Worm (Caenorhabditis elegans): Measurements from ENCODE around the gene srh-123.

DNA sequence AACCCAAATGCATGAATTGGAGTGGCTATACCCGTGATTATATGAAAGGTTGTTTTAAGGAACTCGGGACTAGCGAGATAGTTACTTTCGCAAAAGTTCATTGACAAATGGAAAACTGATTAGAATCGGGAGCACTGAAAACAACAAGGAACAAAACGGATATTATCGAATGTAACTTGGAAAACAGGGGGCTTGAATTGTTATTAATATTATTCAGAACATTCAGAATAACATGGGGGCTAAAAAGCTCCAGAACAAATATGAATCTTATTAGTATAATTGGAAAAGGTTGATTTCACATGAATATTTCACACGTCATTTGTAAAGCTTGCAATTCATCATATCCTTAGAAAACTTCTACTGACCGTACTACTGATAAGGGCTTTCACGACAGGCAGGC is 2.2 kb upstream of the srh-123 start, which contains the start of gene srh-235:
- no peak for TF ChIP-seq F13H6.1 (tag; optimal IDR thresholded peaks at IDR 0.05)
- no peak for TF ChIP-seq lin-11 (tag; optimal IDR thresholded peaks at IDR 0.05)
- TF ChIP-seq fkh-10 (GFP tag; optimal IDR thresholded peaks at IDR 0.05), result no peak
- no peak for TF ChIP-seq ceh-9 (tag; optimal IDR thresholded peaks at IDR 0.05)
- TF ChIP-seq nfya-1 (tag; optimal IDR thresholded peaks at IDR 0.05), result no peak
- TF ChIP-seq hlh-30 (tag; optimal IDR thresholded peaks at IDR 0.05; ENCODE audit: insufficient read depth), result no peak
